Worm (Caenorhabditis elegans) whole organism, L2 larva: Measurements from ENCODE around the gene D2024.18.

Source experiments
- C34F6.9 ChIP-seq: fragments of 150-350 bp; optimal IDR thresholded peaks from 2 replicates; lab custom pipeline; 2014; ENCODE audit warnings: missing biosample characterization, missing genetic modification characterization
- R02D3.7 ChIP-seq: fragments of 150-350 bp; optimal IDR thresholded peaks from 2 replicates; lab custom pipeline; 2014; ENCODE audit warnings: missing biosample characterization, missing genetic modification characterization
- ZK546.5 ChIP-seq: sonication (generic microtip); optimal IDR thresholded peaks from 2 replicates; lab custom pipeline; 2017; ENCODE audit warnings: missing biosample characterization, missing genetic modification characterization
- ceh-16 ChIP-seq: fragments of 150-350 bp; optimal IDR thresholded peaks from 2 replicates; lab custom pipeline; 2014; ENCODE audit warnings: missing biosample characterization, missing genetic modification characterization
- crh-2 ChIP-seq: sonication (generic microtip); optimal IDR thresholded peaks from 2 replicates; lab custom pipeline; 2017; ENCODE audit warnings: missing biosample characterization, missing genetic modification characterization
- dmd-4 ChIP-seq: sonication (generic microtip); optimal IDR thresholded peaks from 2 replicates; lab custom pipeline; 2017; ENCODE audit warnings: missing biosample characterization, missing genetic modification characterization
- elt-1 ChIP-seq: fragments of 150-350 bp; optimal IDR thresholded peaks from 2 replicates; lab custom pipeline; 2014; ENCODE audit warnings: missing biosample characterization, missing genetic modification characterization
- mab-5 ChIP-seq: fragments of 150-350 bp; optimal IDR thresholded peaks from 2 replicates; lab custom pipeline; 2014; ENCODE audit warnings: missing biosample characterization, missing genetic modification characterization
- mbf-1 ChIP-seq: sonication (generic microtip); optimal IDR thresholded peaks from 2 replicates; lab custom pipeline; 2017; ENCODE audit warnings: missing biosample characterization, missing genetic modification characterization
- nhr-11 ChIP-seq: fragments of 150-350 bp; optimal IDR thresholded peaks from 2 replicates; lab custom pipeline; 2014; ENCODE audit warnings: missing biosample characterization, missing genetic modification characterization
- nhr-12 ChIP-seq: fragments of 150-350 bp; optimal IDR thresholded peaks from 2 replicates; lab custom pipeline; 2014; ENCODE audit warnings: missing biosample characterization, missing genetic modification characterization
- nhr-129 ChIP-seq: fragments of 150-350 bp; optimal IDR thresholded peaks from 2 replicates; lab custom pipeline; 2014; ENCODE audit warnings: missing biosample characterization, missing genetic modification characterization
- nhr-23 ChIP-seq: fragments of 150-350 bp; optimal IDR thresholded peaks from 2 replicates; lab custom pipeline; 2014; ENCODE audit warnings: missing biosample characterization, missing genetic modification reagents, missing genetic modification characterization
- sem-4 ChIP-seq: fragments of 150-350 bp; optimal IDR thresholded peaks from 2 replicates; lab custom pipeline; 2014; ENCODE audit warnings: missing biosample characterization, missing genetic modification reagents, missing genetic modification characterization
- skn-1 ChIP-seq: sonication (generic microtip); optimal IDR thresholded peaks from 2 replicates; lab custom pipeline; 2017; ENCODE audit warnings: missing biosample characterization, missing genetic modification characterization
- zag-1 ChIP-seq: fragments of 150-350 bp; optimal IDR thresholded peaks from 2 replicates; lab custom pipeline; 2014; ENCODE audit warnings: missing biosample characterization, missing genetic modification characterization

D2024.18 gene

DNA sequence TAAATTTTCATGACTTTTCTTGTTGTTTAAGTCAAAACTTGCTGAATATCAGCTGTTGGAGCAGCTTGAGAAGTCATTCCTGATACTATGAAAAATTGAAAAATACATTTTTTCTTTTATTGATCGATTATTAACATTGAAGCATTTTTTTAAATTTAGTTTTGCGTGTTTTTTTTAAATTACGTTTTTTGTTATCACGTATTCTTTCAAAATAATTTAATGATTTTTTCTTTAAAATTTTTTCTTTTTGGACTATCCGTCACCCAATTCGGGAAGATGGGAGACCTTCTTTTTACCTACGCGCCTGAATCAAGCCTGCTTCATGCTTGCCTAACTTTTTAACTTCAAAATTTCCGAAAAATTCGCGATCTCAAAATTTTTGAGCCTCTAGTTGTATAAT is 43.9 kb downstream of the D2024.18 start, which contains the start of gene F42C5.5:
Gene F42C5.5 (minus strand): TSS at position 101 of the 400 bp plus-strand sequence.
- TF ChIP-seq zag-1 (tag; lab: Kevin White, UChicago), result no peak
- no peak for TF ChIP-seq dmd-4 (tag; lab: Kevin White, UChicago)
- no peak for TF ChIP-seq nhr-11 (tag; lab: Kevin White, UChicago)
- no peak for TF ChIP-seq ZK546.5 (tag; lab: Kevin White, UChicago)
- no peak for TF ChIP-seq nhr-129
- TF ChIP-seq C34F6.9 (tag; lab: Kevin White, UChicago), result no peak
- no peak for TF ChIP-seq elt-1 (tag; lab: Kevin White, UChicago)

ce11 chrIV:7301481-7301880 is 51.2 kb downstream of the D2024.18 start:
- TF ChIP-seq mab-5 (tag; lab: Kevin White, UChicago), result no peak
- TF ChIP-seq crh-2 (tag; lab: Kevin White, UChicago), result no peak
- no peak for TF ChIP-seq skn-1
- no peak for TF ChIP-seq R02D3.7
- TF ChIP-seq mbf-1, result no peak
- no peak for TF ChIP-seq nhr-12 (tag; lab: Kevin White, UChicago)
- TF ChIP-seq ceh-16 (tag; lab: Kevin White, UChicago), result no peak
- TF ChIP-seq nhr-23, result no peak
- no peak for TF ChIP-seq elt-1 (tag; lab: Kevin White, UChicago)
- TF ChIP-seq sem-4 (tag; lab: Kevin White, UChicago), result no peak
